Worm (Caenorhabditis elegans): ENCODE data around the gene zig-10.

The zig-10 gene

ce11 chrII:6383183-6383695 lies 15.3 kb upstream of the zig-10 start, which contains the start of gene F58F12.1 (continued):
- TF ChIP-seq attf-4 (tag; optimal IDR thresholded peaks at IDR 0.05) (no peak), lin-38 (GFP tag; IDR thresholded peaks at IDR 0.05) (peak; percentile 94), F49E8.2 (tag; optimal IDR thresholded peaks at IDR 0.05; ENCODE audit: borderline replicate concordance) (no peak)

ce11 chrII:6386467-6386866 lies 12.0 kb upstream of the zig-10 start, which contains the start of gene F58F12.4:
F58F12.4 (plus strand) TSS chrII:6386767.
- TF ChIP-seq nhr-6 (tag; optimal IDR thresholded peaks at IDR 0.05) (no peak), cey-2 (tag; optimal IDR thresholded peaks at IDR 0.05; ENCODE audit: borderline replicate concordance, insufficient read depth) (no peak), nhr-25 (tag; optimal IDR thresholded peaks at IDR 0.05; ENCODE audit: borderline replicate concordance, insufficient read depth) (no peak), nhr-237 (tag; optimal IDR thresholded peaks at IDR 0.05) (no peak), dpl-1 (GFP tag; optimal IDR thresholded peaks at IDR 0.05) (no peak), ctbp-1 (GFP tag; IDR thresholded peaks at IDR 0.05) (no peak), F44E2.7 (GFP tag; IDR thresholded peaks at IDR 0.05) (no peak), nhr-111 (GFP tag; optimal IDR thresholded peaks at IDR 0.05) (no peak), unc-62 (GFP tag; optimal IDR thresholded peaks at IDR 0.05 in 1 of 2) (no peak), unc-62 (tag; optimal IDR thresholded peaks at IDR 0.05) (no peak), ama-1 (optimal IDR thresholded peaks at IDR 0.05) (no peak), daf-16 (GFP tag; optimal IDR thresholded peaks at IDR 0.05) (no peak), daf-16 (tag; optimal IDR thresholded peaks at IDR 0.05) (no peak), T26A8.4 (GFP tag; IDR thresholded peaks at IDR 0.05) (no peak), pha-4 (GFP tag; IDR thresholded peaks at IDR 0.05) (no peak), pha-4 (tag; optimal IDR thresholded peaks at IDR 0.05) (no peak), fos-1 (tag; optimal IDR thresholded peaks at IDR 0.05) (no peak), nhr-10 (tag; optimal IDR thresholded peaks at IDR 0.05) (no peak)

- TF ChIP-seq php-3 (GFP tag; IDR thresholded peaks at IDR 0.05) (no peak), R02D3.7 (tag; optimal IDR thresholded peaks at IDR 0.05) (no peak), hlh-30 (tag; optimal IDR thresholded peaks at IDR 0.05; ENCODE audit: insufficient read depth) (no peak), nhr-25 (tag; optimal IDR thresholded peaks at IDR 0.05; ENCODE audit: borderline replicate concordance, insufficient read depth) (no peak), tra-1 (GFP tag; IDR thresholded peaks at IDR 0.05) (no peak), attf-4 (tag; optimal IDR thresholded peaks at IDR 0.05) (no peak), set-16 (GFP tag; IDR thresholded peaks at IDR 0.05) (no peak), lim-7 (GFP tag; IDR thresholded peaks at IDR 0.05) (no peak), aha-1 (tag) (no peak), ZK546.5 (tag; optimal IDR thresholded peaks at IDR 0.05) (no peak), daf-8 (GFP tag; IDR thresholded peaks at IDR 0.05) (no peak), ceh-82 (tag; optimal IDR thresholded peaks at IDR 0.05) (no peak), dmd-8 (GFP tag; IDR thresholded peaks at IDR 0.05) (no peak), rbr-2 (tag; optimal IDR thresholded peaks at IDR 0.05) (no peak), aly-2 (tag; optimal IDR thresholded peaks at IDR 0.05) (no peak), skn-1 (tag; optimal IDR thresholded peaks at IDR 0.05) (no peak), T26A8.4 (GFP tag; IDR thresholded peaks at IDR 0.05) (no peak), mxl-2 (GFP tag; conservative IDR thresholded peaks at IDR 0.05) (no peak), lin-39 (tag; optimal IDR thresholded peaks at IDR 0.05) (no peak), nhr-111 (GFP tag; optimal IDR thresholded peaks at IDR 0.05) (no peak)
Observed at ce11 chrII:6387937-6388336, 10.6 kb upstream of the zig-10 start, which contains the start of gene F58F12.2. F58F12.2 (minus strand) TSS chrII:6388037.

- TF ChIP-seq F49E8.2 (tag; optimal IDR thresholded peaks at IDR 0.05; ENCODE audit: borderline replicate concordance) = no peak
- TF ChIP-seq nhr-10 (tag; optimal IDR thresholded peaks at IDR 0.05) = no peak
- no peak for TF ChIP-seq ztf-11 (tag; optimal IDR thresholded peaks at IDR 0.05)
- no peak for TF ChIP-seq lim-7 (GFP tag; IDR thresholded peaks at IDR 0.05)
- no peak for TF ChIP-seq daf-8 (GFP tag; IDR thresholded peaks at IDR 0.05)
- no peak for TF ChIP-seq daf-19 (GFP tag; conservative IDR thresholded peaks at IDR 0.05)
- no peak for TF ChIP-seq T26A8.4 (GFP tag; IDR thresholded peaks at IDR 0.05)
- TF ChIP-seq nhr-76 (tag; optimal IDR thresholded peaks at IDR 0.05) = no peak
- TF ChIP-seq skn-1 (tag; optimal IDR thresholded peaks at IDR 0.05) = no peak
- no peak for TF ChIP-seq lin-15B (tag; optimal IDR thresholded peaks at IDR 0.05)
- TF ChIP-seq F26F4.8 (GFP tag; conservative IDR thresholded peaks at IDR 0.05) = no peak
- TF ChIP-seq nhr-6 (tag; optimal IDR thresholded peaks at IDR 0.05) = no peak
- TF ChIP-seq dmd-9 (GFP tag; IDR thresholded peaks at IDR 0.05) = no peak
- TF ChIP-seq nhr-111 (GFP tag; optimal IDR thresholded peaks at IDR 0.05) = no peak
- TF ChIP-seq unc-62 (GFP tag; optimal IDR thresholded peaks at IDR 0.05 in 1 of 2) = no peak
- TF ChIP-seq unc-62 (tag; optimal IDR thresholded peaks at IDR 0.05) = no peak
- no peak for TF ChIP-seq daf-12 (tag; optimal IDR thresholded peaks at IDR 0.05)
- TF ChIP-seq pqm-1 (tag; optimal IDR thresholded peaks at IDR 0.05) = no peak
- TF ChIP-seq R02D3.7 (tag; optimal IDR thresholded peaks at IDR 0.05) = no peak
- TF ChIP-seq ceh-82 (tag; optimal IDR thresholded peaks at IDR 0.05) = no peak
Observed at ce11 chrII:6391195-6391594, 7.3 kb upstream of the zig-10 start, which contains the start of gene F58F12.3. F58F12.3 (minus strand) TSS chrII:6391295.
